Worm (Caenorhabditis elegans): ENCODE measurements around the gene sulp-3.
A peak's percentile ranks its signal among the peaks of the same experiment; 100 is the strongest.

The sulp-3 gene

ce11 chrX:8422020-8422419 lies 13.9 kb upstream of the sulp-3 start, which contains the start of gene tag-123 (continued):
- TF ChIP-seq arid-1 (GFP tag; conservative IDR thresholded peaks at IDR 0.05): 0 out of 2 replicates have a peak, but pooled peaks have one; percentile 15
- TF ChIP-seq php-3 (GFP tag; IDR thresholded peaks at IDR 0.05): no peak
- no peak for TF ChIP-seq nhr-48 (tag; optimal IDR thresholded peaks at IDR 0.05)
- TF ChIP-seq cey-2 (tag; optimal IDR thresholded peaks at IDR 0.05; ENCODE audit: borderline replicate concordance, insufficient read depth): no peak
- peak; percentile 40 for TF ChIP-seq rbr-2 (tag; optimal IDR thresholded peaks at IDR 0.05)
- TF ChIP-seq lin-15B (tag; optimal IDR thresholded peaks at IDR 0.05): no peak
- TF ChIP-seq mep-1 (tag; optimal IDR thresholded peaks at IDR 0.05): peak; percentile 74
- no peak for TF ChIP-seq ctbp-1 (GFP tag; IDR thresholded peaks at IDR 0.05)
- TF ChIP-seq nhr-76 (tag; optimal IDR thresholded peaks at IDR 0.05): no peak
- TF ChIP-seq snpc-4 (tag; optimal IDR thresholded peaks at IDR 0.05): no peak
- peak in 1 of 2 experiments; percentile 73 for TF ChIP-seq lsy-2 (tag; optimal IDR thresholded peaks at IDR 0.05)
- TF ChIP-seq egl-27 (tag; optimal IDR thresholded peaks at IDR 0.05): no peak
- TF ChIP-seq tra-1 (GFP tag; IDR thresholded peaks at IDR 0.05): no peak
- TF ChIP-seq nhr-77 (tag; optimal IDR thresholded peaks at IDR 0.05): peak; percentile 9
- TF ChIP-seq gei-8 (GFP tag; optimal IDR thresholded peaks at IDR 0.05): no peak
- TF ChIP-seq set-16 (GFP tag; IDR thresholded peaks at IDR 0.05): no peak
- no peak for TF ChIP-seq T20F7.1 (GFP tag; optimal IDR thresholded peaks at IDR 0.05)
- TF ChIP-seq mes-2 (tag; optimal IDR thresholded peaks at IDR 0.05; ENCODE audit: poor library complexity, severe bottlenecking): peak; percentile 77
- peak; percentile 2 for TF ChIP-seq nhr-102 (tag; optimal IDR thresholded peaks at IDR 0.05)
- TF ChIP-seq nhr-25 (tag; optimal IDR thresholded peaks at IDR 0.05; ENCODE audit: borderline replicate concordance, insufficient read depth): peak; percentile 7

ce11 chrX:8421594-8421993 lies 13.4 kb upstream of the sulp-3 start:
- TF ChIP-seq dmd-6 (GFP tag; IDR thresholded peaks at IDR 0.05): peak; percentile 81
- no peak for TF ChIP-seq spr-3 (GFP tag; optimal IDR thresholded peaks at IDR 0.05)

- no peak for TF ChIP-seq jun-1 (tag; optimal IDR thresholded peaks at IDR 0.05)
- TF ChIP-seq set-16 (GFP tag; IDR thresholded peaks at IDR 0.05): no peak
- peak in 1 of 2 experiments; percentile 77 for TF ChIP-seq unc-62 (GFP tag; optimal IDR thresholded peaks at IDR 0.05 in 1 of 2)
- TF ChIP-seq unc-62 (tag; optimal IDR thresholded peaks at IDR 0.05): no peak
- no peak for TF ChIP-seq R02D3.7 (tag; optimal IDR thresholded peaks at IDR 0.05)
- TF ChIP-seq dmd-6 (GFP tag; IDR thresholded peaks at IDR 0.05): no peak
- TF ChIP-seq hif-1 (tag; optimal IDR thresholded peaks at IDR 0.05): no peak
- TF ChIP-seq arid-1 (GFP tag; conservative IDR thresholded peaks at IDR 0.05): 0 out of 2 replicates have a peak, but pooled peaks have one; percentile 39
- TF ChIP-seq daf-12 (tag; optimal IDR thresholded peaks at IDR 0.05): no peak
- no peak for TF ChIP-seq mdl-1 (tag; optimal IDR thresholded peaks at IDR 0.05)
- peak; percentile 46 for TF ChIP-seq dve-1 (tag; optimal IDR thresholded peaks at IDR 0.05; ENCODE audit: insufficient read depth)
- peak; percentile 18 for TF ChIP-seq nhr-6 (tag; optimal IDR thresholded peaks at IDR 0.05)
- TF ChIP-seq Y75B8A.6 (GFP tag; IDR thresholded peaks at IDR 0.05): no peak
- TF ChIP-seq tra-1 (GFP tag; IDR thresholded peaks at IDR 0.05): peak; percentile 40; the same call in 1 of the 2 replicates
- no peak for TF ChIP-seq ztf-7 (tag; optimal IDR thresholded peaks at IDR 0.05)
- TF ChIP-seq lin-38 (GFP tag; IDR thresholded peaks at IDR 0.05): no peak
- TF ChIP-seq lim-7 (GFP tag; IDR thresholded peaks at IDR 0.05): peak; percentile 68
- TF ChIP-seq ceh-82 (tag; optimal IDR thresholded peaks at IDR 0.05): no peak
- TF ChIP-seq D1046.2 (GFP tag; IDR thresholded peaks at IDR 0.05): no peak
- peak; percentile 3 for TF ChIP-seq T20F7.1 (GFP tag; optimal IDR thresholded peaks at IDR 0.05)
- no peak for TF ChIP-seq madf-5 (GFP tag; IDR thresholded peaks at IDR 0.05)
- TF ChIP-seq snpc-1.2 (GFP tag; IDR thresholded peaks at IDR 0.05): peak; percentile 76
- no peak for TF ChIP-seq T26A8.4 (GFP tag; IDR thresholded peaks at IDR 0.05)
- peak; percentile 7 for TF ChIP-seq lin-13 (GFP tag; optimal IDR thresholded peaks at IDR 0.05)
- TF ChIP-seq F37D6.2 (tag; optimal IDR thresholded peaks at IDR 0.05): no peak
- TF ChIP-seq lin-15B (tag; optimal IDR thresholded peaks at IDR 0.05): no peak
- TF ChIP-seq vab-7 (GFP tag; IDR thresholded peaks at IDR 0.05): peak; percentile 47; the same call in 1 of the 2 replicates
- no peak for TF ChIP-seq snpc-4 (tag; optimal IDR thresholded peaks at IDR 0.05)
- no peak for TF ChIP-seq mxl-3 (GFP tag; optimal IDR thresholded peaks at IDR 0.05)
- no peak for TF ChIP-seq egl-27 (tag; optimal IDR thresholded peaks at IDR 0.05)
- no peak for TF ChIP-seq hlh-30 (tag; optimal IDR thresholded peaks at IDR 0.05; ENCODE audit: insufficient read depth)
- no peak for TF ChIP-seq zfp-2 (tag; optimal IDR thresholded peaks at IDR 0.05)
- TF ChIP-seq madf-9 (GFP tag; conservative IDR thresholded peaks at IDR 0.05): no peak
These were observed 11.1 kb upstream of the sulp-3 start for ce11 chrX:8419252-8419651.
